Fruit fly (Drosophila melanogaster) whole organism: ENCODE data around the gene Dic1.

Experiments
- CG8478 ChIP-seq: fragments of >200 bp; optimal IDR thresholded peaks from 2 replicates; lab custom pipeline; 2018; ENCODE audit warnings: inconsistent platforms
- Dll ChIP-seq: fragments of >200 bp; optimal IDR thresholded peaks from 2 replicates; lab custom pipeline; 2017
- EcR ChIP-seq, 2 experiments: fragments of >200 bp; optimal IDR thresholded peaks; 2 replicates each; lab custom pipeline; 2017; ENCODE audit warnings: missing biosample characterization in 2 of 2, missing genetic modification characterization in 2 of 2, missing genetic modification reagents in 2 of 2
- pan ChIP-seq: fragments of >200 bp; optimal IDR thresholded peaks from 2 replicates; lab custom pipeline; 2017
- psq ChIP-seq: fragments of >200 bp; optimal IDR thresholded peaks from 2 replicates; lab custom pipeline; 2017
- usp ChIP-seq: fragments of >200 bp; optimal IDR thresholded peaks from 2 replicates; lab custom pipeline; 2017; ENCODE audit warnings: missing biosample characterization, missing genetic modification characterization, mixed read lengths

Gene Dic1

dm6 chr3R:13365665-13366414 lies 1.1 kb downstream of the Dic1 start:
- TF ChIP-seq usp (GFP tag; lab: Kevin White, UChicago) = no peak
- no peak for TF ChIP-seq pan (lab: Kevin White, UChicago)
- no peak for TF ChIP-seq EcR (GFP tag; optimal IDR thresholded peaks at IDR 0.05; lab: Kevin White, UChicago)
- no peak for TF ChIP-seq psq (lab: Kevin White, UChicago)
- TF ChIP-seq Dll (lab: Kevin White, UChicago) = no peak
- no peak for TF ChIP-seq CG8478 (lab: Kevin White, UChicago)

- TF ChIP-seq usp (GFP tag; lab: Kevin White, UChicago) = no peak
- no peak for TF ChIP-seq EcR (GFP tag; optimal IDR thresholded peaks at IDR 0.05; lab: Kevin White, UChicago)
Measured at dm6 chr3R:13366561-13367518, 2.1 kb downstream of the Dic1 start, which contains the start of gene Elp6. Gene Elp6, minus strand, starts transcription at chr3R:13366910.

DNA sequence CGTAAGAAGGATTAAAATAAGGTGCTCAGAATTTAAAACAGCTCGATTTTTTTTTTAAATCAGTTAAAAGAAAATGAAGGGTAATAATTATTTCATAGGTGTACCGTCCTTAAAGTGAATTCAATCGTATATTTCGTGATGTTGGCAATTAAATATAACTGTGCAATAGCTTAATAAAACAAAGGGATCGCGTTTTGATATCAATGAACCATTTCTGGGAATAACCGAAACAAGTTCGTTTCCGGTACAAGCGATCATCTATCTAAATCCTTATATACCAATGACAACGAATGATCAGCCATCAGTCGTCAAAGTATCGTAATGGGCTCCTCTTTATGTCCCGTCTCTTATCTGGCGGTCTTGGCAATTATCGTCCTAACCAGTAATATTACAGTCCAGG lies 4.6 kb downstream of the Dic1 start, which contains the start of gene CheA87a:
Gene CheA87a, plus strand, starts transcription at position 301 of the 400 bp plus-strand sequence.
- no peak for TF ChIP-seq usp (GFP tag; lab: Kevin White, UChicago)
- no peak for TF ChIP-seq EcR (GFP tag; optimal IDR thresholded peaks at IDR 0.05; lab: Kevin White, UChicago)
- no peak for TF ChIP-seq pan (lab: Kevin White, UChicago)

- TF ChIP-seq pan (lab: Kevin White, UChicago) = peak; percentile 53
- TF ChIP-seq Dll (lab: Kevin White, UChicago) = no peak
- no peak for TF ChIP-seq EcR (GFP tag; optimal IDR thresholded peaks at IDR 0.05; lab: Kevin White, UChicago)
- no peak for TF ChIP-seq CG8478 (lab: Kevin White, UChicago)
- TF ChIP-seq usp (GFP tag; lab: Kevin White, UChicago) = no peak
- TF ChIP-seq psq (lab: Kevin White, UChicago) = no peak
Measured at dm6 chr3R:13371840-13372680, 7.3 kb downstream of the Dic1 start, which contains the start of the genes Lip3 and CG34309. Gene Lip3, minus strand, starts transcription at chr3R:13371904. Gene CG34309, plus strand, starts transcription at chr3R:13372630.

dm6 chr3R:13374913-13375312 lies 10.2 kb downstream of the Dic1 start:
- TF ChIP-seq EcR (GFP tag; optimal IDR thresholded peaks at IDR 0.05; lab: Kevin White, UChicago) (no peak), psq (lab: Kevin White, UChicago) (no peak), CG8478 (lab: Kevin White, UChicago) (no peak), pan (lab: Kevin White, UChicago) (no peak), Dll (lab: Kevin White, UChicago) (no peak), usp (GFP tag; lab: Kevin White, UChicago) (no peak)

- TF ChIP-seq pan (lab: Kevin White, UChicago) (no peak), usp (GFP tag; lab: Kevin White, UChicago) (no peak), EcR (GFP tag; optimal IDR thresholded peaks at IDR 0.05; lab: Kevin White, UChicago) (no peak), psq (lab: Kevin White, UChicago) (no peak), Dll (lab: Kevin White, UChicago) (no peak), CG8478 (lab: Kevin White, UChicago) (no peak)
Measured at dm6 chr3R:13379675-13380074, 14.9 kb downstream of the Dic1 start, which contains the start of the genes CG9813 and CG8870. Gene CG9813, minus strand, starts transcription at chr3R:13379775. Gene CG8870, plus strand, starts transcription at chr3R:13379842.

DNA sequence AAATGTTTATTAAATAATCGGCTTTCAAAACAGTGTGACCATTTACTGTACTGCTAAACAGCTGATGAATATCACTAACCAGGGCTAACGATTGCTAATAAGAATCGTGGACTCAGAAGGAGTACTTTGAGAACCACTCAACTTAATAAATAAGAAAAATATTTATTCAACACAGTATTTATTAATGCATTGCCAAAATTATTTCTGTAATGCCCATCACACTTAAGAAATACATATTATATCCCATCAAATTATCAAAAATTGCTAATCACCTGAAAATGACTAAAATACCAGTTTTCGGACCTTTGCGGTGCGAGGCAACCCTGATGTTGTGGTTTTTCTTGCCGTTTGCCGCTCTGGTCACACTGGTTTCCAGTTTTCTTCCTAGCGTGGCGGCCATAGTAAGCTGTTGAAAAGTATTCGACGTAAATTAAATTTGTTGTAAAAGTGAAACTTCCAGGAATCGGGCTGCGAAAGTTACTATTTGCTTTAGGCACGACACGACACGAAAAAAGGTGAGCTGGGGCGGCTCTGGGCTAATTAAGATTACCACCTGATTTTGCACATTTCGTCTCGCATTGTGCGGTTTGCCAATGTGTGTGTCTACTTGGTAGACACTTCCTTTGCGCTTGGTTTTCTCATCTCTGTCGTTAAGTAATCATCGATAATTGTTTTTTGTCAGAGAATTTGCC lies 17.2 kb downstream of the Dic1 start, which contains the start of the genes mRpS21 and Droj2:
Gene mRpS21, minus strand, starts transcription at position 66 of the 692 bp plus-strand sequence.
Gene Droj2, plus strand, starts transcription at position 363 of the 692 bp plus-strand sequence.
- TF ChIP-seq Dll (lab: Kevin White, UChicago) = no peak
- TF ChIP-seq EcR (GFP tag; optimal IDR thresholded peaks at IDR 0.05; lab: Kevin White, UChicago) = no peak
- TF ChIP-seq psq (lab: Kevin White, UChicago) = no peak
- TF ChIP-seq pan (lab: Kevin White, UChicago) = no peak
- no peak for TF ChIP-seq CG8478 (lab: Kevin White, UChicago)
- no peak for TF ChIP-seq usp (GFP tag; lab: Kevin White, UChicago)

dm6 chr3R:13382656-13383142 lies 18.0 kb downstream of the Dic1 start:
- TF ChIP-seq pan (lab: Kevin White, UChicago) (no peak), CG8478 (lab: Kevin White, UChicago) (no peak), Dll (lab: Kevin White, UChicago) (no peak), psq (lab: Kevin White, UChicago) (no peak), usp (GFP tag; lab: Kevin White, UChicago) (no peak), EcR (GFP tag; optimal IDR thresholded peaks at IDR 0.05; lab: Kevin White, UChicago) (no peak)

DNA sequence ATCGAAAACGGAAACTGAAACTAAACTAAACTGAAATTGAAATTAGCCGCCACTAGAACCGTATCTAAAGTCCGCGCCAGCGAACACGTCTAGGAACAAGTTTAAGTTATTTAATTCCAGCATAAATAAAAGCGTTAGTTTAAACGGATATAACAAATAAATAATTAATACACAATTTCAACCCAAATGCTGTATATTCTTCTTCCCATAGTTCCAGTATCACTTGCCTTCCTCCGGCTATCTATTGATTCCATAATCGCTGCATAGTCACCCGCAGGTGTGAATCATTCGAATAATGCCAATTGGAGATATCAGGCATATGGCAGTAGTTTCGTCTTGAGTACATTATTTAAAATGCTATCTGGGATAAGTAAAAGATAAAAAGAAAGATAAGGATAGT lies 20.4 kb downstream of the Dic1 start:
- TF ChIP-seq Dll (lab: Kevin White, UChicago) = no peak
- TF ChIP-seq CG8478 (lab: Kevin White, UChicago) = no peak
- no peak for TF ChIP-seq usp (GFP tag; lab: Kevin White, UChicago)
- no peak for TF ChIP-seq pan (lab: Kevin White, UChicago)
- TF ChIP-seq psq (lab: Kevin White, UChicago) = no peak
- TF ChIP-seq EcR (GFP tag; optimal IDR thresholded peaks at IDR 0.05; lab: Kevin White, UChicago) = no peak
